Worm (Caenorhabditis elegans): ENCODE data around the gene srbc-63.

Gene srbc-63

DNA sequence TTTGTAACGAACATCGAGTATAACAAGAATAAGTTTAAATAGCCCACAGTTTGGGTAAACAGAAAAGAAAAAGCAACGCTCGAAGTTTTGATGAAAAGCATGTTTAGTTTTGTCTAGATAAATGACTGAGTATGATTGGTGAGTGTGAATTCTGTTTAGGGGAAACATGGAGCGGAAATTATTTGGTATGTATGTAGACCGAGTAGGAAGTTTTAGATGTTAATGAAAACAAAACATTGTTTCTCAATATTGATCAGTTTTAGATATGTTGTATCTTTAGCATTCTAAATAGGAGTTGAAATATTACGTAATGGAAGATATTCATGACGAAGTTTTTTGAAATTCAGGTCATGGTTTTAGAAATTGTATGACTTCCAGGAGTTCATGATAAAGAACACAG is at the start of gene srbc-63:
srbc-63 (minus strand) TSS at position 101 of the 400 bp plus-strand sequence.
- TF ChIP-seq dsc-1 (tag; optimal IDR thresholded peaks at IDR 0.05) (no peak), C34B4.2 (tag; optimal IDR thresholded peaks at IDR 0.05) (no peak), lir-3 (tag; optimal IDR thresholded peaks at IDR 0.05; ENCODE audit: poor library complexity) (no peak), vab-15 (tag; optimal IDR thresholded peaks at IDR 0.05) (no peak), isw-1 (GFP tag; IDR thresholded peaks at IDR 0.05) (no peak), nhr-76 (tag; optimal IDR thresholded peaks at IDR 0.05) (no peak), ceh-82 (tag; optimal IDR thresholded peaks at IDR 0.05) (no peak), ceh-90 (tag; optimal IDR thresholded peaks at IDR 0.05) (no peak), aly-2 (tag; optimal IDR thresholded peaks at IDR 0.05) (no peak), nhr-237 (tag; optimal IDR thresholded peaks at IDR 0.05) (no peak)

- no peak for TF ChIP-seq dsc-1 (tag; optimal IDR thresholded peaks at IDR 0.05)
- TF ChIP-seq fkh-10 (GFP tag; optimal IDR thresholded peaks at IDR 0.05): no peak
- TF ChIP-seq ama-1 (optimal IDR thresholded peaks at IDR 0.05): no peak
- TF ChIP-seq xbp-1 (tag; optimal IDR thresholded peaks at IDR 0.05): no peak
- TF ChIP-seq nhr-28 (tag; optimal IDR thresholded peaks at IDR 0.05): no peak
- TF ChIP-seq sup-37 (GFP tag; optimal IDR thresholded peaks at IDR 0.05): no peak
- TF ChIP-seq unc-98 (GFP tag; IDR thresholded peaks at IDR 0.05): no peak
- TF ChIP-seq nhr-20 (tag; optimal IDR thresholded peaks at IDR 0.05): no peak
- no peak for TF ChIP-seq mab-9 (GFP tag; IDR thresholded peaks at IDR 0.05)
- no peak for TF ChIP-seq skn-1 (tag; optimal IDR thresholded peaks at IDR 0.05)
- TF ChIP-seq grh-1 (GFP tag; IDR thresholded peaks at IDR 0.05): no peak
- no peak for TF ChIP-seq C16A3.4 (tag; optimal IDR thresholded peaks at IDR 0.05)
- TF ChIP-seq F16B12.6 (tag; optimal IDR thresholded peaks at IDR 0.05): no peak
- TF ChIP-seq aly-2 (tag; optimal IDR thresholded peaks at IDR 0.05): no peak
- no peak for TF ChIP-seq ceh-8 (GFP tag; optimal IDR thresholded peaks at IDR 0.05)
- no peak for TF ChIP-seq nhr-76 (tag; optimal IDR thresholded peaks at IDR 0.05)
Observed at ce11 chrV:15459088-15459487, 46.6 kb upstream of the srbc-63 start, which contains the start of gene str-71. str-71 (minus strand) TSS chrV:15459188.

DNA sequence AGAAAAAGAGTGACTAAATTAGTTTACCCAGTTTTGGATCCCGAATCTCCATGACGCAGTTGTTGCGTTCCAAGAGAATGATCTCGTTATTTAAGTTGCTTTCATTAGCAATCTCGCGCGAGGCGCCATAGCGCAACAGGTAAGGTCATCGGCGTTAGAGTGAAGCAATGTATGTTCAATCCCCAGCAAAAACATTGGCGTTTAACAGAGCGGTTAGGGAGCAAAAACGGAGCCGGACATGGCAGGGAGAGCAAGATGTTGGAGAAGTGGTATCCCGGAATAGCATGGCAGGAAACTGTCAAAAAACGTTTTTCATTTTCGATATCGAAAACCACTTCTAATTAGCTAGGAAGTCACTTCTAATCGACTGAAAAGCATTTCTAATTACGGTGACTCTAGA is 41.8 kb upstream of the srbc-63 start:
- TF ChIP-seq nhr-85 (tag): peak; percentile 22
- TF ChIP-seq skn-1 (tag; optimal IDR thresholded peaks at IDR 0.05): no peak

ce11 chrV:15451421-15451820 is 38.9 kb upstream of the srbc-63 start, which contains the start of gene srw-33:
srw-33 (minus strand) TSS chrV:15451521.
- no peak for TF ChIP-seq pqm-1 (tag; optimal IDR thresholded peaks at IDR 0.05)
- TF ChIP-seq jun-1 (tag; optimal IDR thresholded peaks at IDR 0.05): no peak
- no peak for TF ChIP-seq unc-130 (tag; optimal IDR thresholded peaks at IDR 0.05)
- TF ChIP-seq swsn-7 (tag; optimal IDR thresholded peaks at IDR 0.05): no peak
- TF ChIP-seq unc-30 (tag; optimal IDR thresholded peaks at IDR 0.05): no peak
- no peak for TF ChIP-seq fkh-10 (GFP tag; optimal IDR thresholded peaks at IDR 0.05)
- TF ChIP-seq Y116A8C.19 (tag; optimal IDR thresholded peaks at IDR 0.05; ENCODE audit: borderline replicate concordance): no peak
- no peak for TF ChIP-seq nhr-71 (tag; optimal IDR thresholded peaks at IDR 0.05)
- TF ChIP-seq sptf-1 (tag; optimal IDR thresholded peaks at IDR 0.05): no peak
- no peak for TF ChIP-seq skn-1 (tag; optimal IDR thresholded peaks at IDR 0.05)
- TF ChIP-seq aly-2 (tag; optimal IDR thresholded peaks at IDR 0.05): no peak
- no peak for TF ChIP-seq nhr-90 (tag; optimal IDR thresholded peaks at IDR 0.05; ENCODE audit: poor library complexity)
- TF ChIP-seq lin-13 (GFP tag; optimal IDR thresholded peaks at IDR 0.05): no peak

- TF ChIP-seq ceh-82 (tag; optimal IDR thresholded peaks at IDR 0.05) (no peak), nhr-47 (tag; optimal IDR thresholded peaks at IDR 0.05) (no peak), irx-1 (tag; optimal IDR thresholded peaks at IDR 0.05) (no peak), nhr-28 (tag; optimal IDR thresholded peaks at IDR 0.05) (no peak), tbx-2 (tag; optimal IDR thresholded peaks at IDR 0.05) (no peak), alr-1 (tag; optimal IDR thresholded peaks at IDR 0.05; ENCODE audit: borderline replicate concordance) (no peak), ztf-4 (tag; optimal IDR thresholded peaks at IDR 0.05) (no peak), hlh-17 (GFP tag; optimal IDR thresholded peaks at IDR 0.05; ENCODE audit: borderline replicate concordance) (no peak), xbp-1 (tag; optimal IDR thresholded peaks at IDR 0.05) (no peak), nhr-20 (tag; optimal IDR thresholded peaks at IDR 0.05) (no peak), grh-1 (GFP tag; IDR thresholded peaks at IDR 0.05) (no peak), lin-14 (GFP tag; optimal IDR thresholded peaks at IDR 0.05) (no peak), isw-1 (GFP tag; IDR thresholded peaks at IDR 0.05) (no peak), unc-98 (GFP tag; IDR thresholded peaks at IDR 0.05) (no peak), nhr-12 (tag; optimal IDR thresholded peaks at IDR 0.05) (no peak), pqm-1 (tag; optimal IDR thresholded peaks at IDR 0.05) (no peak), mef-2 (tag; optimal IDR thresholded peaks at IDR 0.05) (no peak), ceh-8 (GFP tag; optimal IDR thresholded peaks at IDR 0.05) (no peak), C16A3.4 (tag; optimal IDR thresholded peaks at IDR 0.05) (no peak)
Observed at ce11 chrV:15448865-15449264, 36.3 kb upstream of the srbc-63 start, which contains the start of gene T26H5.14. T26H5.14 (plus strand) TSS chrV:15449165.
